Fruit fly (Drosophila melanogaster) Kc167 (cell line): Measurements from ENCODE around the gene CG4502.

Experiments used
- Myc ChIP-seq: fragments of >200 bp; optimal IDR thresholded peaks from 2 replicates; lab custom pipeline; 2017; ENCODE audit warnings: missing external identifiers
- Sin3A ChIP-seq: fragments of >200 bp; optimal IDR thresholded peaks from 2 replicates; lab custom pipeline; 2018; ENCODE audit warnings: missing external identifiers
- h ChIP-seq: fragments of >200 bp; optimal IDR thresholded peaks from 3 replicates; lab custom pipeline; 2018; ENCODE audit warnings: missing external identifiers
- insv ChIP-seq: fragments of >200 bp; optimal IDR thresholded peaks from 3 replicates; lab custom pipeline; 2018; ENCODE audit warnings: missing external identifiers
- psq ChIP-seq: fragments of >200 bp; optimal IDR thresholded peaks from 2 replicates; lab custom pipeline; 2017; ENCODE audit warnings: missing external identifiers
- ttk ChIP-seq: sonication (Bioruptor generic); optimal IDR thresholded peaks from 2 replicates; lab custom pipeline; 2017; ENCODE audit warnings: missing external identifiers

CG4502 gene

dm6 chr2L:7204172-7204482 lies at the start of gene CG4502:
Gene CG4502, minus strand, starts transcription at chr2L:7204264.
- TF ChIP-seq psq (lab: Kevin White, UChicago) (no peak), insv (lab: Kevin White, UChicago) (no peak), ttk (lab: Kevin White, UChicago) (no peak), Myc (lab: Kevin White, UChicago) (no peak), h (no peak), Sin3A (lab: Kevin White, UChicago) (no peak)

- TF ChIP-seq Myc (lab: Kevin White, UChicago): no peak
- no peak for TF ChIP-seq Sin3A (lab: Kevin White, UChicago)
Observed at dm6 chr2L:7252882-7253281, 48.8 kb upstream of the CG4502 start, which contains the start of gene CG13786. Gene CG13786, minus strand, starts transcription at chr2L:7252982.

dm6 chr2L:7249293-7249819 lies 45.3 kb upstream of the CG4502 start, which contains the start of gene Ndae1:
Gene Ndae1, minus strand, starts transcription at chr2L:7249343.
- TF ChIP-seq psq (lab: Kevin White, UChicago) (no peak), h (no peak), ttk (lab: Kevin White, UChicago) (no peak), Sin3A (lab: Kevin White, UChicago) (no peak), Myc (lab: Kevin White, UChicago) (no peak), insv (lab: Kevin White, UChicago) (no peak)

dm6 chr2L:7248114-7248513 lies 44.0 kb upstream of the CG4502 start:
- TF ChIP-seq ttk (lab: Kevin White, UChicago) (no peak), psq (lab: Kevin White, UChicago) (no peak), h (no peak), insv (lab: Kevin White, UChicago) (no peak), Sin3A (lab: Kevin White, UChicago) (no peak), Myc (lab: Kevin White, UChicago) (no peak)

- no peak for TF ChIP-seq ttk (lab: Kevin White, UChicago)
- TF ChIP-seq insv (lab: Kevin White, UChicago): no peak
- TF ChIP-seq Myc (lab: Kevin White, UChicago): no peak
- no peak for TF ChIP-seq Sin3A (lab: Kevin White, UChicago)
- no peak for TF ChIP-seq h
- no peak for TF ChIP-seq psq (lab: Kevin White, UChicago)
Observed at dm6 chr2L:7242240-7242793, 38.3 kb upstream of the CG4502 start.

- TF ChIP-seq h (no peak), ttk (lab: Kevin White, UChicago) (no peak), Sin3A (lab: Kevin White, UChicago) (no peak), insv (lab: Kevin White, UChicago) (no peak), psq (lab: Kevin White, UChicago) (no peak), Myc (lab: Kevin White, UChicago) (no peak)
Observed at dm6 chr2L:7241499-7241898, 37.4 kb upstream of the CG4502 start.

dm6 chr2L:7240964-7241363 lies 36.9 kb upstream of the CG4502 start:
- no peak for TF ChIP-seq Myc (lab: Kevin White, UChicago)
- TF ChIP-seq psq (lab: Kevin White, UChicago): no peak
- TF ChIP-seq ttk (lab: Kevin White, UChicago): no peak
- TF ChIP-seq insv (lab: Kevin White, UChicago): no peak
- TF ChIP-seq Sin3A (lab: Kevin White, UChicago): no peak
- no peak for TF ChIP-seq h

dm6 chr2L:7240311-7240710 lies 36.2 kb upstream of the CG4502 start:
- TF ChIP-seq psq (lab: Kevin White, UChicago): no peak
- TF ChIP-seq insv (lab: Kevin White, UChicago): no peak
- TF ChIP-seq Sin3A (lab: Kevin White, UChicago): no peak
- TF ChIP-seq ttk (lab: Kevin White, UChicago): no peak
- TF ChIP-seq h: no peak
- no peak for TF ChIP-seq Myc (lab: Kevin White, UChicago)

dm6 chr2L:7239310-7239709 lies 35.2 kb upstream of the CG4502 start:
- TF ChIP-seq insv (lab: Kevin White, UChicago) (no peak), ttk (lab: Kevin White, UChicago) (no peak), Myc (lab: Kevin White, UChicago) (no peak), h (no peak)

- TF ChIP-seq ttk (lab: Kevin White, UChicago): no peak
- TF ChIP-seq psq (lab: Kevin White, UChicago): no peak
- TF ChIP-seq Sin3A (lab: Kevin White, UChicago): no peak
- TF ChIP-seq h: no peak
- TF ChIP-seq insv (lab: Kevin White, UChicago): no peak
- no peak for TF ChIP-seq Myc (lab: Kevin White, UChicago)
Observed at dm6 chr2L:7232713-7233112, 28.6 kb upstream of the CG4502 start, which contains the start of gene CG43800. Gene CG43800, minus strand, starts transcription at chr2L:7232813.

dm6 chr2L:7227434-7227833 lies 23.4 kb upstream of the CG4502 start, which contains the start of gene CG43799:
Gene CG43799, plus strand, starts transcription at chr2L:7227734.
- TF ChIP-seq psq (lab: Kevin White, UChicago) (no peak), Sin3A (lab: Kevin White, UChicago) (no peak), Myc (lab: Kevin White, UChicago) (no peak), insv (lab: Kevin White, UChicago) (no peak), h (no peak), ttk (lab: Kevin White, UChicago) (no peak)

- TF ChIP-seq h (no peak), Sin3A (lab: Kevin White, UChicago) (no peak), Myc (lab: Kevin White, UChicago) (no peak), insv (lab: Kevin White, UChicago) (no peak), psq (lab: Kevin White, UChicago) (no peak), ttk (lab: Kevin White, UChicago) (no peak)
Observed at dm6 chr2L:7226587-7226986, 22.5 kb upstream of the CG4502 start.
